Fruit fly (Drosophila melanogaster) whole organism, adult: ENCODE data around the gene CG15439.

ENCODE experiments used
- CG5204 ChIP-seq: fragments of 200-800 bp; sonication (Bioruptor generic); optimal IDR thresholded peaks from 2 replicates; lab custom pipeline; 2016; ENCODE audit warnings: missing biosample characterization, missing genetic modification characterization
- Mnt ChIP-seq: fragments of 200-800 bp; sonication (Bioruptor generic); optimal IDR thresholded peaks from 2 replicates; lab custom pipeline; 2016; ENCODE audit warnings: missing biosample characterization, mild to moderate bottlenecking, missing genetic modification characterization
- cic ChIP-seq: fragments of 200-800 bp; sonication (Bioruptor generic); optimal IDR thresholded peaks from 2 replicates; lab custom pipeline; 2017; ENCODE audit warnings: missing biosample characterization, mild to moderate bottlenecking, missing genetic modification characterization, moderate library complexity
- pad ChIP-seq: fragments of 200-800 bp; sonication (Bioruptor generic); optimal IDR thresholded peaks from 3 replicates; lab custom pipeline; 2017; ENCODE audit warnings: missing biosample characterization, missing genetic modification characterization, mild to moderate bottlenecking, moderate library complexity, missing genetic modification reagents
- tj ChIP-seq: fragments of 200-800 bp; sonication (Bioruptor generic); optimal IDR thresholded peaks from 3 replicates; lab custom pipeline; 2017; ENCODE audit warnings: missing biosample characterization, mild to moderate bottlenecking, missing genetic modification characterization, moderate library complexity
- toe ChIP-seq: fragments of 200-800 bp; sonication (Bioruptor generic); optimal IDR thresholded peaks from 2 replicates; lab custom pipeline; 2016; ENCODE audit warnings: missing biosample characterization, missing genetic modification characterization

DNA sequence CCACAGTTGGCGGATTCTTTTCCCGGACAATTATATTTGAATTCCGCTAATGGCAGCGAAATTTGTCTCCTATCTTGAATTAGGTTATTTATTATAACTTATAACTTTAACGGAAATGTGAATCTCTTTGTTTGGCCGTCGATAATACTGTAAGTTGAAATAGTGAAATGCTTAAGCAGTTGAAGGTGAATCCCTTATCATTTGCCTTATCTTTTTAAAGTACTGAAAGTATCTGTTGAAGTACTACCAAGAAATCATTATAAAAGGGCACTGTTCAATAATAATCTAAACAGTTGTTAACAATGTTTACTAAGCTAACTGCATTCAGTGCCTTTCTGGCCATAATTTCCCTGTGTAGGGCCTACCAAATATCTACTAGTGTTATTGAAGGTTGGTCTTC lies 42.0 kb downstream of the CG15439 start, which contains the start of gene CG43055:
- no peak for TF ChIP-seq tj (GFP tag; lab: Kevin White, UChicago)
- no peak for TF ChIP-seq CG5204 (GFP tag; lab: Kevin White, UChicago)
- TF ChIP-seq Mnt (GFP tag; lab: Kevin White, UChicago) = no peak
- no peak for TF ChIP-seq pad (GFP tag; lab: Kevin White, UChicago)
- TF ChIP-seq toe (GFP tag; lab: Kevin White, UChicago) = no peak
- no peak for TF ChIP-seq cic
